Worm (Caenorhabditis elegans): Measurements from ENCODE around the gene Y54E2A.4.

DNA sequence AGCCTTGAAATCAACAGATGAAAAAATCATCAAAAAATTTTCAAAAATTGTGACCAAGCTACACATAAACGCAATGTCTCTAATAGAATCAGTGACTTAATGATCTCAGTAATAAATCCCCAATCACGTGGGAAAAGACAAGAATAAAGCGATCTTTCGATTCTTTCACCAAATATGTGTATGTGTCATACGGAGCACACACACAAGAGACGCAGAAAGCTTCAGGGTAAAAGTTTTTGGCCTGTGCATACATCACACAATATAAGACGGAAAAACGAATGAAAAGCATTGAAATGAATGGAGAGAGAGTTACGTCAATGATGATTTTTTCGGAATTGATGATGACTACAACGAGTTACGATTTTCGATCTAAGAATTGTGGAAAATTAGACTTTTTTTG, 66.0 kb downstream of the Y54E2A.4 start:
- TF ChIP-seq ama-1 (optimal IDR thresholded peaks at IDR 0.05) = no peak
- no peak for TF ChIP-seq ama-1 (GFP tag; optimal IDR thresholded peaks at IDR 0.05)
- TF ChIP-seq F22D6.2 (tag; optimal IDR thresholded peaks at IDR 0.05) = no peak
- TF ChIP-seq attf-5 (GFP tag; optimal IDR thresholded peaks at IDR 0.05) = no peak
- no peak for TF ChIP-seq Y95B8A.8 (GFP tag; IDR thresholded peaks at IDR 0.05)
- no peak for TF ChIP-seq dpff-1 (tag; optimal IDR thresholded peaks at IDR 0.05)
- no peak for TF ChIP-seq lin-26 (GFP tag; IDR thresholded peaks at IDR 0.05)
- TF ChIP-seq mes-4 (tag; optimal IDR thresholded peaks at IDR 0.05) = no peak
- TF ChIP-seq xnd-1 (tag; optimal IDR thresholded peaks at IDR 0.05) = no peak
- no peak for TF ChIP-seq snpc-1.3 (tag; optimal IDR thresholded peaks at IDR 0.05; ENCODE audit: insufficient read depth)
